Fruit fly (Drosophila melanogaster): ENCODE results near the gene CREG.

The CREG gene

dm6 chr3R:17401289-17401752 lies 6.9 kb upstream of the CREG start (continued):
- TF ChIP-seq jigr1 (GFP tag; IDR thresholded peaks at IDR 0.05) (no peak), pros (GFP tag; optimal IDR thresholded peaks at IDR 0.05) (no peak), Dfd (GFP tag; optimal IDR thresholded peaks at IDR 0.05) (no peak), CG17385 (GFP tag; optimal IDR thresholded peaks at IDR 0.05) (peak; percentile 60), CG7357 (GFP tag; IDR thresholded peaks at IDR 0.05) (peak; percentile 94), en (GFP tag; optimal IDR thresholded peaks at IDR 0.05) (no peak), CG12236 (GFP tag; optimal IDR thresholded peaks at IDR 0.05) (peak; percentile 8), nau (GFP tag; optimal IDR thresholded peaks at IDR 0.05) (no peak), nerfin-1 (tag; optimal IDR thresholded peaks at IDR 0.05) (no peak), knrl (GFP tag; IDR thresholded peaks at IDR 0.05; ENCODE audit: partially characterized antibody) (peak; percentile 86), CG15269 (tag; optimal IDR thresholded peaks at IDR 0.05) (peak; percentile 49), CG32772 (GFP tag; IDR thresholded peaks at IDR 0.05) (no peak), slp2 (GFP tag; optimal IDR thresholded peaks at IDR 0.05) (peak; percentile 43), CG2116 (GFP tag; optimal IDR thresholded peaks at IDR 0.05) (peak; percentile 83), CG10274 (GFP tag; optimal IDR thresholded peaks at IDR 0.05) (no peak), run (tag; optimal IDR thresholded peaks at IDR 0.05) (no peak), CG17912 (GFP tag; optimal IDR thresholded peaks at IDR 0.05) (no peak), CG11085 (GFP tag; IDR thresholded peaks at IDR 0.05) (no peak), cas (GFP tag; IDR thresholded peaks at IDR 0.05) (0 out of 2 replicates have a peak, but pooled peaks have one; percentile 31), fd102C (GFP tag; optimal IDR thresholded peaks at IDR 0.05) (no peak), mld (GFP tag; IDR thresholded peaks at IDR 0.05; ENCODE audit: partially characterized antibody) (0 out of 3 replicates have a peak, but pooled peaks have one; percentile 41), CG4282 (GFP tag; optimal IDR thresholded peaks at IDR 0.05) (peak; percentile 46), CG18764 (GFP tag; optimal IDR thresholded peaks at IDR 0.05) (peak; percentile 9), Xbp1 (GFP tag; optimal IDR thresholded peaks at IDR 0.05) (peak; percentile 72), CG6765 (GFP tag; optimal IDR thresholded peaks at IDR 0.05) (no peak), insv (GFP tag; optimal IDR thresholded peaks at IDR 0.05) (no peak), gsb (GFP tag; IDR thresholded peaks at IDR 0.05) (no peak), trem (tag; optimal IDR thresholded peaks at IDR 0.05) (peak; percentile 36), unc-4 (GFP tag; IDR thresholded peaks at IDR 0.05; ENCODE audit: partially characterized antibody) (peak; percentile 78), rib (GFP tag; IDR thresholded peaks at IDR 0.05) (peak; percentile 69), Oaz (GFP tag; IDR thresholded peaks at IDR 0.05) (no peak), D19A (tag; optimal IDR thresholded peaks at IDR 0.05) (peak; percentile 2), Fer1 (GFP tag; optimal IDR thresholded peaks at IDR 0.05) (peak; percentile 41), yki (optimal IDR thresholded peaks at IDR 0.05) (no peak), CG34376 (GFP tag; optimal IDR thresholded peaks at IDR 0.05) (no peak), CG1602 (GFP tag; optimal IDR thresholded peaks at IDR 0.05) (peak; percentile 22), CG4707 (GFP tag; optimal IDR thresholded peaks at IDR 0.05) (no peak), prd (optimal IDR thresholded peaks at IDR 0.05) (no peak), prd (GFP tag; IDR thresholded peaks at IDR 0.05) (peak; percentile 59), da (GFP tag; optimal IDR thresholded peaks at IDR 0.05) (no peak), Camta (GFP tag; optimal IDR thresholded peaks at IDR 0.05) (peak; percentile 53), Hsf (GFP tag; optimal IDR thresholded peaks at IDR 0.05) (peak; percentile 82), seq (GFP tag; IDR thresholded peaks at IDR 0.05) (no peak), CG5245 (GFP tag; optimal IDR thresholded peaks at IDR 0.05) (no peak), fu2 (GFP tag; optimal IDR thresholded peaks at IDR 0.05) (peak; percentile 67), CG3407 (GFP tag; optimal IDR thresholded peaks at IDR 0.05) (no peak), wdn (GFP tag; IDR thresholded peaks at IDR 0.05) (0 out of 2 replicates have a peak, but pooled peaks have one; percentile 8), Jarid2 (GFP tag; optimal IDR thresholded peaks at IDR 0.05) (no peak), CG2712 (tag; optimal IDR thresholded peaks at IDR 0.05) (peak; percentile 52), ERR (GFP tag; optimal IDR thresholded peaks at IDR 0.05) (peak; percentile 15), bigmax (GFP tag; optimal IDR thresholded peaks at IDR 0.05) (no peak), Meics (GFP tag; optimal IDR thresholded peaks at IDR 0.05) (peak; percentile 33)
